Worm (Caenorhabditis elegans) whole organism, early embryonic: ENCODE results near the gene deg-1.

ENCODE experiments used
- B0310.2 ChIP-seq: sonication (generic microtip); optimal IDR thresholded peaks from 2 replicates; lab custom pipeline; 2016; ENCODE audit warnings: mild to moderate bottlenecking, missing genetic modification characterization, missing compliant biosample characterization
- F13C5.2 ChIP-seq: sonication (generic microtip); optimal IDR thresholded peaks from 2 replicates; lab custom pipeline; 2017; ENCODE audit warnings: mild to moderate bottlenecking, missing genetic modification characterization, inconsistent platforms, missing compliant biosample characterization
- aly-1 ChIP-seq: sonication (generic microtip); optimal IDR thresholded peaks from 2 replicates; lab custom pipeline; 2016; ENCODE audit warnings: missing genetic modification characterization, missing compliant biosample characterization
- ama-1 ChIP-seq: fragments of 150-350 bp; optimal IDR thresholded peaks from 2 replicates; lab custom pipeline; 2014
- ceh-13 ChIP-seq: fragments of 200-800 bp; sonication (Bioruptor generic); optimal IDR thresholded peaks from 2 replicates; lab custom pipeline; 2018; ENCODE audit warnings: mild to moderate bottlenecking, missing genetic modification characterization, missing compliant biosample characterization
- ceh-36 ChIP-seq: sonication (generic microtip); optimal IDR thresholded peaks from 2 replicates; lab custom pipeline; 2016; ENCODE audit warnings: missing genetic modification characterization, inconsistent platforms, missing compliant biosample characterization
- ets-7 ChIP-seq: sonication (generic microtip); optimal IDR thresholded peaks from 2 replicates; lab custom pipeline; 2016; ENCODE audit warnings: missing genotype, missing genetic modification characterization, missing compliant biosample characterization
- flt-1 ChIP-seq: fragments of 200-800 bp; sonication (Bioruptor generic); IDR thresholded peaks from 2 replicates; pipeline ENCODE4 v1.3.6; 2022; ENCODE audit warnings: missing genetic modification characterization, missing compliant biosample characterization
- hmbx-1 ChIP-seq: sonication (generic microtip); optimal IDR thresholded peaks from 2 replicates; lab custom pipeline; 2016; ENCODE audit warnings: mild to moderate bottlenecking, missing genetic modification characterization, missing compliant biosample characterization
- hmg-4 ChIP-seq: fragments of 200-800 bp; sonication (Bioruptor generic); optimal IDR thresholded peaks from 2 replicates; lab custom pipeline; 2018; ENCODE audit warnings: mild to moderate bottlenecking, missing genetic modification characterization, missing compliant biosample characterization
- hnd-1 ChIP-seq: sonication (generic microtip); optimal IDR thresholded peaks from 2 replicates; lab custom pipeline; 2016; ENCODE audit warnings: missing genetic modification characterization, missing compliant biosample characterization
- pes-1 ChIP-seq: fragments of 200-800 bp; sonication (Bioruptor generic); IDR thresholded peaks from 2 replicates; pipeline ENCODE4 v1.3.6; 2022; ENCODE audit warnings: missing genetic modification reagents, missing genetic modification characterization, missing compliant biosample characterization
- scrt-1 ChIP-seq: fragments of 200-800 bp; sonication (Bioruptor generic); IDR thresholded peaks from 2 replicates; pipeline ENCODE4 v1.3.6; 2022; ENCODE audit warnings: missing genetic modification characterization, missing compliant biosample characterization
- sea-1 ChIP-seq: fragments of 200-800 bp; sonication (Bioruptor generic); conservative IDR thresholded peaks from 2 replicates; pipeline ENCODE4 v1.3.6; 2022; ENCODE audit warnings: missing genetic modification characterization, missing compliant biosample characterization
- tbx-11 ChIP-seq: fragments of 200-800 bp; sonication (Bioruptor generic); IDR thresholded peaks from 2 replicates; pipeline ENCODE4 v1.3.6; 2022; ENCODE audit warnings: missing genetic modification characterization, missing compliant biosample characterization
- tbx-37 ChIP-seq: fragments of 200-800 bp; sonication (Bioruptor generic); conservative IDR thresholded peaks from 2 replicates; pipeline ENCODE4 v1.3.6; 2022; ENCODE audit warnings: missing genetic modification reagents, missing genetic modification characterization, missing compliant biosample characterization
- tra-4 ChIP-seq: sonication (generic microtip); optimal IDR thresholded peaks from 2 replicates; lab custom pipeline; 2017; ENCODE audit warnings: missing genetic modification characterization, missing compliant biosample characterization

The deg-1 gene

DNA sequence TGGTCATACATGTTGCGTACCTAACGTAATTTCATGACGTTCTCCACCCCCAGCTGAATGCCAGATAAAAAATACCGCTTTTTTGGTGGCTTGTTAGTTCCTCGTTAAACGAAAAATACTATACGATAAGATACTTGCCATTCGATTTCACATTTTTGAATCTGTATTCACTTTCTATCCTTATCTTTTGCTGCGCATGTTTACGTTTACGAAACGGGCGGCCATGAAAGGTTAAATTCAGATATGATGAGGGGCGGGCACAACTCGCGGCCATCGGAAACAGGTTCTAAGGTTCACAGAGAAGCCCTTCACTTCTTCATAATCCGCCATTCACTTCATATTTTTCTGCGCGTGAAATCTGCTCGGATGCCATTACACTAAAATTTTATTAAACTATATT lies 25.9 kb downstream of the deg-1 start:
- TF ChIP-seq hmbx-1 (tag; lab: Kevin White, UChicago) (no peak), F13C5.2 (tag; lab: Kevin White, UChicago) (no peak), hmg-4 (no peak), B0310.2 (no peak), hnd-1 (tag; lab: Kevin White, UChicago) (no peak), tra-4 (tag; lab: Kevin White, UChicago) (no peak), flt-1 (no peak), ceh-36 (tag; lab: Kevin White, UChicago) (no peak), aly-1 (no peak)

ce11 chrX:7779527-7780033 lies 26.7 kb downstream of the deg-1 start, which contains the start of gene ZK154.1:
ZK154.1 (plus strand) TSS chrX:7779577.
- TF ChIP-seq sea-1 (GFP tag; lab: Robert Waterston, UW): no peak
- TF ChIP-seq hmbx-1 (tag; lab: Kevin White, UChicago): no peak
- no peak for TF ChIP-seq ets-7 (tag; lab: Kevin White, UChicago)
- no peak for TF ChIP-seq F13C5.2 (tag; lab: Kevin White, UChicago)
- TF ChIP-seq ceh-36 (tag; lab: Kevin White, UChicago): no peak
- no peak for TF ChIP-seq flt-1
- TF ChIP-seq hmg-4: no peak
- no peak for TF ChIP-seq hnd-1 (tag; lab: Kevin White, UChicago)
- TF ChIP-seq tbx-11 (GFP tag; lab: Robert Waterston, UW): no peak
- TF ChIP-seq pes-1 (GFP tag; lab: Robert Waterston, UW): no peak
- no peak for TF ChIP-seq tra-4 (tag; lab: Kevin White, UChicago)
- TF ChIP-seq ama-1: no peak
- TF ChIP-seq tbx-37 (GFP tag; lab: Robert Waterston, UW): no peak
- no peak for TF ChIP-seq aly-1
- no peak for TF ChIP-seq B0310.2
- no peak for TF ChIP-seq ceh-13 (GFP tag; lab: Kevin White, UChicago)
- no peak for TF ChIP-seq scrt-1 (GFP tag; lab: Robert Waterston, UW)

DNA sequence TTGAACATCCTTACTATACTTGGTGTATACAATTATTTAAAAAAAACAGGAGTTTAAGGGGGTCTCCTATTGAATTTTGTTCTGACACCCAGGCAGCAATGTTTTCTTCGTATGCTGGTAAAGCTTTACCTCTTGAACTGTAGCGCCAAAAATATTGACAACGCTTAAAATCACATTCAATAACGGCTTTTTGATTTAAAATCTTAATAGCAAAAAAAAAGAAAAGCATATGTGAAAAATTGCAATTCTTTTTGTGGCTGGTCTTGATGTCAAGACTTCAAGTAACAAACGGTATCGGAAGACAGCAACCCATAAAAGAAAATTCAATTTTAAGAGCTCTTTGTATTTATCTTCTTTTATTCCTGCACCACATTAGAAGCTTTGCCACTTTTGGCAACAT lies 29.0 kb downstream of the deg-1 start:
- TF ChIP-seq flt-1 (no peak), tbx-37 (GFP tag; lab: Robert Waterston, UW) (no peak), aly-1 (no peak), B0310.2 (no peak), tbx-11 (GFP tag; lab: Robert Waterston, UW) (no peak)

ce11 chrX:7782389-7782788 lies 29.5 kb downstream of the deg-1 start, which contains the start of gene ZK154.4:
ZK154.4 (minus strand) TSS chrX:7782415.
- TF ChIP-seq F13C5.2 (tag; lab: Kevin White, UChicago): no peak
- peak; percentile 15 for TF ChIP-seq hmg-4

DNA sequence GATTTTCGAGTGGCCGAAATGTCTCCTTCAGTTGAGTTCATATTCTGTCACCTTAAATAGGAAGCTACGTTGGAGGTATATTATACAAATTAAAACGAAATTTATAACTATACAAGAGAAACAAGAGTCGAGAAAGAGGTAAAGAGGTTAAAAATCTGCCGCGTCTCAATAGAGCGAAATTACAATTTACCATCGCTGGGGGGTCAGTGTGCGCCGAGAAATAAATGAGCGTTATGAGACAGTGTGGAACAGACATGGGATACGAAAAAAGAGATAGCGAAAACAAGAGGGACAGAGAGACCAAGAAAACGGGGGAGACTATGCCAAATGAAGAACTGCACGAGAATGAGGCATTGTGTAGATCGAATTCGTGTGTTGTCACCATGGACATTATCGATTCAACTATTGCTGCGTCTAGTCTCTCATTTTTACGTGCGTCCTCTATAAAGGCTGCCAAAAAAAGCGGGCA lies 35.0 kb downstream of the deg-1 start, which contains the start of gene ZK154.5:
Gene ZK154.5, minus strand, starts transcription at position 51 of the 469 bp plus-strand sequence.
- peak; percentile 14 for TF ChIP-seq F13C5.2 (tag; lab: Kevin White, UChicago)
- peak; percentile 57 for TF ChIP-seq hmg-4
- no peak for TF ChIP-seq tra-4 (tag; lab: Kevin White, UChicago)
- TF ChIP-seq hmbx-1 (tag; lab: Kevin White, UChicago): no peak

DNA sequence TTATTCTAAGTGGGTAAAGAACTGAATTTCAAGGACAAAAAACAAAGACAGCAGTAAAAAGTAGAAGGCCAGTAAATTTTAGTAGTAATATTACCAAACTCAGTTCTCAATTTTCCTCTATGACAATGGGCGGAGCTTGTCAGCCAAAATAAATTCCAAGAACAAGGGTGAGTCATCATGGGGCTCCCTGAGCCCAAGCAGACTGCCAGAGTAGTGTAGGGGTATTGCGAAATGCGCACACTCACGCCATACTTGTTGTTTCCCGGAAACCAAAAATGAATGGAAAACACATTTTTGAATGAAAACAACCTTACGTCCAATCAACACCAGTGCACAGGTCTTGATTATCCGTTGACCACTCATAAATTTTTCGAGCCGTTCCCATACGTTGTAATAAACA lies 38.9 kb downstream of the deg-1 start:
- TF ChIP-seq F13C5.2 (tag; lab: Kevin White, UChicago): no peak
- no peak for TF ChIP-seq hnd-1 (tag; lab: Kevin White, UChicago)
- TF ChIP-seq scrt-1 (GFP tag; lab: Robert Waterston, UW): no peak
- no peak for TF ChIP-seq ceh-36 (tag; lab: Kevin White, UChicago)
- TF ChIP-seq hmg-4: no peak
- no peak for TF ChIP-seq ets-7 (tag; lab: Kevin White, UChicago)

ce11 chrX:7793377-7794041 lies 40.6 kb downstream of the deg-1 start, which contains the start of gene ZK154.6:
ZK154.6 (minus strand) TSS chrX:7793563.
- no peak for TF ChIP-seq scrt-1 (GFP tag; lab: Robert Waterston, UW)
- TF ChIP-seq flt-1: no peak
- TF ChIP-seq tbx-37 (GFP tag; lab: Robert Waterston, UW): no peak
- TF ChIP-seq aly-1: no peak
- no peak for TF ChIP-seq ets-7 (tag; lab: Kevin White, UChicago)
- TF ChIP-seq hmg-4: no peak
- no peak for TF ChIP-seq pes-1 (GFP tag; lab: Robert Waterston, UW)
- TF ChIP-seq F13C5.2 (tag; lab: Kevin White, UChicago): no peak
- no peak for TF ChIP-seq B0310.2
- no peak for TF ChIP-seq ceh-36 (tag; lab: Kevin White, UChicago)
- no peak for TF ChIP-seq tbx-11 (GFP tag; lab: Robert Waterston, UW)
- TF ChIP-seq ama-1: no peak
- no peak for TF ChIP-seq hmbx-1 (tag; lab: Kevin White, UChicago)
- no peak for TF ChIP-seq hnd-1 (tag; lab: Kevin White, UChicago)
- TF ChIP-seq sea-1 (GFP tag; lab: Robert Waterston, UW): no peak
- TF ChIP-seq ceh-13 (GFP tag; lab: Kevin White, UChicago): no peak
- TF ChIP-seq tra-4 (tag; lab: Kevin White, UChicago): no peak

ce11 chrX:7794306-7794743 lies 41.5 kb downstream of the deg-1 start:
- no peak for TF ChIP-seq tra-4 (tag; lab: Kevin White, UChicago)
- TF ChIP-seq scrt-1 (GFP tag; lab: Robert Waterston, UW): peak; percentile 66; the same call in 1 of the 2 replicates
- TF ChIP-seq ceh-36 (tag; lab: Kevin White, UChicago): peak; percentile 32
- TF ChIP-seq flt-1: 0 out of 2 replicates have a peak, but pooled peaks have one; percentile 21
- TF ChIP-seq tbx-11 (GFP tag; lab: Robert Waterston, UW): 0 out of 2 replicates have a peak, but pooled peaks have one; percentile 63
- no peak for TF ChIP-seq ama-1
- TF ChIP-seq aly-1: no peak
- TF ChIP-seq pes-1 (GFP tag; lab: Robert Waterston, UW): no peak; the same call in 1 of the 2 replicates
- no peak for TF ChIP-seq ets-7 (tag; lab: Kevin White, UChicago)
- no peak for TF ChIP-seq hmbx-1 (tag; lab: Kevin White, UChicago)
- no peak for TF ChIP-seq sea-1 (GFP tag; lab: Robert Waterston, UW)
- TF ChIP-seq hmg-4: no peak
- no peak for TF ChIP-seq tbx-37 (GFP tag; lab: Robert Waterston, UW)
- peak; percentile 34 for TF ChIP-seq hnd-1 (tag; lab: Kevin White, UChicago)
- no peak for TF ChIP-seq F13C5.2 (tag; lab: Kevin White, UChicago)
- peak; percentile 35 for TF ChIP-seq ceh-13 (GFP tag; lab: Kevin White, UChicago)
- TF ChIP-seq B0310.2: no peak
